Fruit fly (Drosophila melanogaster) whole organism, embryonic: Measurements from ENCODE around the gene cysu.

Experiments
- Asciz ChIP-seq: fragments of 200-800 bp; sonication (Bioruptor generic); optimal IDR thresholded peaks from 2 replicates; lab custom pipeline; 2017; ENCODE audit warnings: missing biosample characterization, mild to moderate bottlenecking, missing genetic modification characterization, missing genetic modification reagents
- Bdp1 ChIP-seq: fragments of 200-800 bp; sonication (Bioruptor generic); optimal IDR thresholded peaks from 3 replicates; lab custom pipeline; 2016; ENCODE audit warnings: missing biosample characterization, missing genetic modification characterization
- CG10543 ChIP-seq: fragments of 200-800 bp; sonication (Bioruptor generic); optimal IDR thresholded peaks from 3 replicates; lab custom pipeline; 2017; ENCODE audit warnings: missing biosample characterization, mild to moderate bottlenecking, missing genetic modification characterization, moderate library complexity
- CG11456 ChIP-seq: fragments of 200-800 bp; sonication (Bioruptor generic); IDR thresholded peaks from 3 replicates; pipeline ENCODE4 v1.3.6; 2022; ENCODE audit warnings: missing biosample characterization, missing genetic modification characterization
- CG11695 ChIP-seq: fragments of 200-800 bp; sonication (Bioruptor generic); IDR thresholded peaks from 3 replicates; pipeline ENCODE4 v1.3.6; 2022; ENCODE audit warnings: missing biosample characterization, missing genetic modification characterization
- CG11723 ChIP-seq: fragments of 200-800 bp; sonication (Bioruptor generic); optimal IDR thresholded peaks from 2 replicates; lab custom pipeline; 2017; ENCODE audit warnings: missing biosample characterization, mild to moderate bottlenecking, missing genetic modification characterization
- CG13424 ChIP-seq: fragments of 200-800 bp; sonication (Bioruptor generic); optimal IDR thresholded peaks from 2 replicates; lab custom pipeline; 2019; ENCODE audit warnings: missing biosample characterization, mild to moderate bottlenecking, missing genetic modification characterization, moderate library complexity
- CG2678 ChIP-seq: fragments of 200-800 bp; sonication (Bioruptor generic); optimal IDR thresholded peaks from 3 replicates; lab custom pipeline; 2019; ENCODE audit warnings: missing biosample characterization, mild to moderate bottlenecking, missing genetic modification characterization, moderate library complexity
- CG30431 ChIP-seq: fragments of 200-800 bp; sonication (Bioruptor generic); optimal IDR thresholded peaks from 2 replicates; lab custom pipeline; 2017; ENCODE audit warnings: missing biosample characterization, missing genetic modification characterization
- CG33557 ChIP-seq: fragments of 200-800 bp; sonication (Bioruptor generic); optimal IDR thresholded peaks from 2 replicates; lab custom pipeline; 2019; ENCODE audit warnings: missing biosample characterization, mild to moderate bottlenecking, missing genetic modification characterization, moderate library complexity
- CG3838 ChIP-seq: fragments of 200-800 bp; sonication (Bioruptor generic); optimal IDR thresholded peaks from 3 replicates; lab custom pipeline; 2016; ENCODE audit warnings: missing biosample characterization, missing genetic modification characterization
- CG4424 ChIP-seq: fragments of 200-800 bp; sonication (Bioruptor generic); optimal IDR thresholded peaks from 3 replicates; lab custom pipeline; 2016; ENCODE audit warnings: missing biosample characterization, missing genetic modification characterization
- CG6654 ChIP-seq: fragments of 200-800 bp; sonication (Bioruptor generic); optimal IDR thresholded peaks from 2 replicates; lab custom pipeline; 2017; ENCODE audit warnings: missing biosample characterization, mild to moderate bottlenecking, missing genetic modification characterization
- CG7372 ChIP-seq: fragments of 200-800 bp; sonication (Bioruptor generic); IDR thresholded peaks from 2 replicates; pipeline ENCODE4 v1.3.6; 2022; ENCODE audit warnings: missing biosample characterization, missing genetic modification characterization
- CG7987 ChIP-seq: fragments of 200-800 bp; sonication (Bioruptor generic); optimal IDR thresholded peaks from 2 replicates; lab custom pipeline; 2018; ENCODE audit warnings: missing biosample characterization, mild to moderate bottlenecking, missing genetic modification characterization, moderate library complexity
- CG8290 ChIP-seq, 3 experiments: fragments of 200-800 bp; sonication (Bioruptor generic); optimal IDR thresholded peaks; 2 replicates each; lab custom pipeline; 2016 to 2019; ENCODE audit warnings: missing biosample characterization in 3 of 3, missing genetic modification characterization in 3 of 3, mild to moderate bottlenecking in 2 of 3, moderate library complexity in 1 of 3
- CG8359 ChIP-seq: fragments of 200-800 bp; sonication (Bioruptor generic); optimal IDR thresholded peaks from 2 replicates; lab custom pipeline; 2017; ENCODE audit warnings: missing biosample characterization, mild to moderate bottlenecking, missing genetic modification characterization, borderline replicate concordance
- CG8478 ChIP-seq: fragments of >200 bp; optimal IDR thresholded peaks from 2 replicates; lab custom pipeline; 2018
- CG8944 ChIP-seq: fragments of 200-800 bp; sonication (Bioruptor generic); optimal IDR thresholded peaks from 3 replicates; lab custom pipeline; 2016; ENCODE audit warnings: missing biosample characterization, missing genetic modification characterization
- CG9727 ChIP-seq: fragments of 200-800 bp; sonication (Bioruptor generic); optimal IDR thresholded peaks from 3 replicates; lab custom pipeline; 2017; ENCODE audit warnings: missing biosample characterization, mild to moderate bottlenecking, missing genetic modification characterization
- CTCF ChIP-seq: fragments of 200-800 bp; sonication (Bioruptor generic); optimal IDR thresholded peaks from 2 replicates; lab custom pipeline; 2017; ENCODE audit warnings: missing biosample characterization, mild to moderate bottlenecking, missing genetic modification characterization, moderate library complexity
- Deaf1 ChIP-seq: fragments of 200-800 bp; optimal IDR thresholded peaks from 3 replicates; lab custom pipeline; 2019; ENCODE audit warnings: missing biosample characterization, mild to moderate bottlenecking, missing genetic modification characterization, moderate library complexity
- HLH3B ChIP-seq: fragments of 200-800 bp; sonication (Bioruptor generic); IDR thresholded peaks from 2 replicates; pipeline ENCODE4 v1.3.6; 2022; ENCODE audit warnings: missing biosample characterization, missing genetic modification characterization
- Lhr ChIP-seq: fragments of 200-800 bp; sonication (Bioruptor generic); optimal IDR thresholded peaks from 3 replicates; lab custom pipeline; 2017; ENCODE audit warnings: mild to moderate bottlenecking, missing biosample characterization, missing genetic modification reagents, missing genetic modification characterization
- Med ChIP-seq: fragments of 200-800 bp; sonication (Bioruptor generic); peaks from one replicate; lab custom pipeline; 2016; ENCODE audit warnings: missing biosample characterization, missing genetic modification characterization, mild to moderate bottlenecking, inconsistent platforms, moderate library complexity
- Sry-β ChIP-seq: fragments of 200-800 bp; sonication (Bioruptor generic); optimal IDR thresholded peaks from 2 replicates; lab custom pipeline; 2018; ENCODE audit warnings: missing biosample characterization, mild to moderate bottlenecking, missing genetic modification characterization, moderate library complexity
- Xbp1 ChIP-seq: fragments of 200-800 bp; sonication (Bioruptor generic); optimal IDR thresholded peaks from 3 replicates; lab custom pipeline; 2016; ENCODE audit warnings: missing biosample characterization, mild to moderate bottlenecking, missing genetic modification characterization
- ash1 ChIP-seq: fragments of 200-800 bp; sonication (Bioruptor generic); optimal IDR thresholded peaks from 2 replicates; lab custom pipeline; 2018; ENCODE audit warnings: missing biosample characterization, mild to moderate bottlenecking, missing genetic modification characterization
- bsh ChIP-seq, 2 experiments: fragments of 200-800 bp; sonication (Bioruptor generic); optimal IDR thresholded peaks; 2 replicates each; lab custom pipeline; 2017 to 2018; ENCODE audit warnings: mild to moderate bottlenecking in 2 of 2, missing biosample characterization in 2 of 2, missing genetic modification characterization in 2 of 2, moderate library complexity in 1 of 2
- cg ChIP-seq: fragments of 200-800 bp; sonication (Bioruptor generic); optimal IDR thresholded peaks from 3 replicates; lab custom pipeline; 2019; ENCODE audit warnings: missing biosample characterization, mild to moderate bottlenecking, missing genetic modification characterization, moderate library complexity
- crol ChIP-seq: fragments of 200-800 bp; sonication (Bioruptor generic); IDR thresholded peaks from 2 replicates; pipeline ENCODE4 v1.3.6; 2022; ENCODE audit warnings: missing biosample characterization, missing genetic modification characterization
- fd102C ChIP-seq: fragments of 200-800 bp; sonication (Bioruptor generic); optimal IDR thresholded peaks from 2 replicates; lab custom pipeline; 2018; ENCODE audit warnings: missing biosample characterization, mild to moderate bottlenecking, missing genetic modification characterization, moderate library complexity
- fru ChIP-seq: fragments of >200 bp; optimal IDR thresholded peaks from 2 replicates; lab custom pipeline; 2017
- gem ChIP-seq: fragments of 200-800 bp; sonication (Bioruptor generic); optimal IDR thresholded peaks from 2 replicates; lab custom pipeline; 2019; ENCODE audit warnings: missing biosample characterization, mild to moderate bottlenecking, missing genetic modification characterization, moderate library complexity
- jumu ChIP-seq: fragments of 200-800 bp; sonication (Bioruptor generic); optimal IDR thresholded peaks from 3 replicates; lab custom pipeline; 2016; ENCODE audit warnings: missing biosample characterization, missing genetic modification characterization
- kay ChIP-seq: fragments of 200-800 bp; sonication (Bioruptor generic); optimal IDR thresholded peaks from 2 replicates; lab custom pipeline; 2016; ENCODE audit warnings: missing biosample characterization, missing genetic modification characterization
- lab ChIP-seq: fragments of 200-800 bp; sonication (Bioruptor generic); optimal IDR thresholded peaks from 3 replicates; lab custom pipeline; 2017; ENCODE audit warnings: missing biosample characterization, missing genetic modification characterization, mild to moderate bottlenecking, moderate library complexity, missing genetic modification reagents
- luna ChIP-seq: fragments of 200-800 bp; sonication (Bioruptor generic); optimal IDR thresholded peaks from 2 replicates; lab custom pipeline; 2016; ENCODE audit warnings: missing biosample characterization, missing genetic modification characterization
- nom ChIP-seq: fragments of 200-800 bp; sonication (Bioruptor generic); optimal IDR thresholded peaks from 2 replicates; lab custom pipeline; 2017; ENCODE audit warnings: missing biosample characterization, missing genetic modification characterization, mild to moderate bottlenecking, moderate library complexity, missing genetic modification reagents
- peb ChIP-seq: fragments of 200-800 bp; sonication (Bioruptor generic); IDR thresholded peaks from 2 replicates; pipeline ENCODE4 v1.3.6; 2022; ENCODE audit warnings: missing biosample characterization, missing genetic modification characterization
- pum ChIP-seq: fragments of 200-800 bp; sonication (Bioruptor generic); optimal IDR thresholded peaks from 2 replicates; lab custom pipeline; 2016; ENCODE audit warnings: missing biosample characterization, missing genetic modification characterization
- ro ChIP-seq: fragments of 200-800 bp; sonication (Bioruptor generic); IDR thresholded peaks from 2 replicates; pipeline ENCODE4 v1.3.6; 2022; ENCODE audit warnings: missing biosample characterization, missing genetic modification characterization
- run ChIP-seq: fragments of 200-800 bp; sonication (Bioruptor generic); optimal IDR thresholded peaks from 3 replicates; lab custom pipeline; 2018; ENCODE audit warnings: missing biosample characterization, mild to moderate bottlenecking, missing genetic modification characterization
- seq ChIP-seq: fragments of 200-800 bp; sonication (Bioruptor generic); IDR thresholded peaks from 2 replicates; pipeline ENCODE4 v1.3.6; 2022; ENCODE audit warnings: missing biosample characterization, missing genetic modification characterization
- sim ChIP-seq: fragments of 200-800 bp; sonication (Bioruptor generic); IDR thresholded peaks from 2 replicates; pipeline ENCODE4 v1.3.6; 2022; ENCODE audit warnings: missing biosample characterization, missing genetic modification characterization
- sob ChIP-seq: fragments of 200-800 bp; sonication (Bioruptor generic); IDR thresholded peaks from 2 replicates; pipeline ENCODE4 v1.3.6; 2022; ENCODE audit warnings: missing biosample characterization, missing genetic modification characterization
- sqz ChIP-seq: fragments of 200-800 bp; sonication (Bioruptor generic); optimal IDR thresholded peaks from 3 replicates; lab custom pipeline; 2018; ENCODE audit warnings: missing biosample characterization, mild to moderate bottlenecking, missing genetic modification characterization
- tap ChIP-seq: fragments of 200-800 bp; optimal IDR thresholded peaks from 3 replicates; lab custom pipeline; 2019; ENCODE audit warnings: missing biosample characterization, mild to moderate bottlenecking, missing genetic modification characterization, moderate library complexity
- tgo ChIP-seq: fragments of 200-800 bp; sonication (Bioruptor generic); IDR thresholded peaks from 3 replicates; pipeline ENCODE4 v1.3.6; 2022; ENCODE audit warnings: missing biosample characterization, missing genetic modification characterization
- tin ChIP-seq: fragments of 200-800 bp; sonication (Bioruptor generic); optimal IDR thresholded peaks from 3 replicates; lab custom pipeline; 2016; ENCODE audit warnings: missing biosample characterization, missing genetic modification characterization
- toy ChIP-seq: fragments of 200-800 bp; sonication (Bioruptor generic); IDR thresholded peaks from 2 replicates; pipeline ENCODE4 v1.3.6; 2022; ENCODE audit warnings: missing biosample characterization, missing genetic modification characterization

Gene cysu

dm6 chr3R:17391313-17391845, 34.2 kb upstream of the cysu start, which contains the start of the genes Brf and sds22 (continued):
- TF ChIP-seq tap (tag; lab: Kevin White, UChicago) (peak; percentile 89), pum (GFP tag; lab: Kevin White, UChicago) (peak; percentile 96), sim (peak; percentile 73), CG33557 (GFP tag; lab: Kevin White, UChicago) (peak; percentile 95), tin (GFP tag; lab: Kevin White, UChicago) (peak; percentile 98), CG10543 (GFP tag; lab: Kevin White, UChicago) (peak; percentile 97), tgo (GFP tag; lab: Robert Waterston, UW) (peak; percentile 95), CG11456 (peak; percentile 90), CG11723 (GFP tag; lab: Kevin White, UChicago) (peak; percentile 88), Lhr (GFP tag; lab: Kevin White, UChicago) (peak; percentile 84), gem (tag; lab: Kevin White, UChicago) (peak; percentile 98), luna (peak; percentile 93), CG9727 (peak; percentile 95), CG8359 (GFP tag; lab: Kevin White, UChicago) (peak; percentile 80), Bdp1 (GFP tag; lab: Kevin White, UChicago) (peak; percentile 90), CG30431 (GFP tag; lab: Kevin White, UChicago) (peak; percentile 91), peb (GFP tag; lab: Robert Waterston, UW) (peak; percentile 87), CG8944 (GFP tag; lab: Kevin White, UChicago) (peak; percentile 97), fd102C (GFP tag; lab: Kevin White, UChicago) (peak; percentile 67), CG13424 (tag; lab: Kevin White, UChicago) (peak; percentile 97), CG7987 (GFP tag; lab: Kevin White, UChicago) (peak; percentile 70), Deaf1 (tag; lab: Kevin White, UChicago) (peak; percentile 75), HLH3B (GFP tag; lab: Robert Waterston, UW) (peak; percentile 94), lab (GFP tag; lab: Kevin White, UChicago) (peak; percentile 96), ash1 (peak; percentile 15), CG4424 (GFP tag; lab: Kevin White, UChicago) (peak; percentile 96), crol (GFP tag; lab: Robert Waterston, UW) (no peak; the same call in 1 of the 2 replicates), Sry-β (GFP tag; lab: Kevin White, UChicago) (peak; percentile 76), cg (GFP tag; lab: Kevin White, UChicago) (no peak), CG11695 (GFP tag; lab: Robert Waterston, UW) (peak; percentile 87), jumu (GFP tag; lab: Kevin White, UChicago) (peak; percentile 94), CG8290 (GFP tag; optimal IDR thresholded peaks at IDR 0.05; lab: Kevin White, UChicago) (peak; percentile 96), CG8290 (tag; optimal IDR thresholded peaks at IDR 0.05; lab: Kevin White, UChicago) (peak; percentile 71 to 88), kay (peak; percentile 98), fru (lab: Kevin White, UChicago) (no peak), sqz (GFP tag; lab: Kevin White, UChicago) (peak; percentile 87), nom (GFP tag; lab: Kevin White, UChicago) (peak; percentile 83), CG8478 (lab: Kevin White, UChicago) (no peak), sob (GFP tag; lab: Robert Waterston, UW) (peak; percentile 96), CG6654 (GFP tag; lab: Kevin White, UChicago) (peak; percentile 81), CG7372 (GFP tag; lab: Robert Waterston, UW) (peak; percentile 92), Asciz (GFP tag; lab: Kevin White, UChicago) (peak; percentile 86), Med (GFP tag; lab: Kevin White, UChicago) (peak; percentile 99), ro (peak; percentile 84; the same call in 1 of the 2 replicates), CG2678 (tag; lab: Kevin White, UChicago) (peak; percentile 96), Xbp1 (GFP tag; lab: Kevin White, UChicago) (peak; percentile 98), CTCF (peak; percentile 46), run (peak; percentile 47), CG3838 (GFP tag; lab: Kevin White, UChicago) (peak; percentile 89), bsh (GFP tag; optimal IDR thresholded peaks at IDR 0.05; lab: Kevin White, UChicago) (peak; percentile 80 to 94), seq (GFP tag; lab: Robert Waterston, UW) (peak; percentile 85), toy (GFP tag; lab: Robert Waterston, UW) (peak; percentile 84; the same call in 1 of the 2 replicates)
